Worm (Caenorhabditis elegans): ENCODE data around the gene B0034.2.

DNA sequence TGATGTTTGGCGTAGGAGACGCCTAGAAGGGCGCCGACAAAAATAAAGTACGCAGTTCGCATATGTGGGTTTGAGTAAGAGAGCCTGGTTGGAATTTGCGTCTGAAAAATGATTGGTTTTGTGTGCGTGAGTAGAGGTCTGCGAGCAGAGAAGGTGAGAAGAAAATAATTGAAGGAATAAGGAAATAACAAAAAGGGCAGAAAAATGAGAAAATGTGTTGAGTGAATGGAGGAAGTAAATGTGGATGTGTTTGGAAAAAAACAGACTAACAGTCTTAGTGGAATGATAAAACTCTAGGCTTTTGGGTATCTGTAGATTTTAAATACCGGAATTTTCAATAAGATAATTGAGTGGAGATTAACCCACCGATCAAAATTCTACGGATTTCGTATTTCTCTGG is 12.4 kb upstream of the B0034.2 start, which contains the start of gene casy-1:
- TF ChIP-seq ztf-29 (GFP tag; IDR thresholded peaks at IDR 0.05) (no peak), tab-1 (GFP tag; IDR thresholded peaks at IDR 0.05) (no peak), med-1 (GFP tag; optimal IDR thresholded peaks at IDR 0.05; ENCODE audit: insufficient read depth) (no peak), T22C8.4 (GFP tag; IDR thresholded peaks at IDR 0.05) (no peak), cog-1 (tag; optimal IDR thresholded peaks at IDR 0.05) (no peak), ref-1 (GFP tag; conservative IDR thresholded peaks at IDR 0.05) (no peak)

All from whole organism, midembryonic.